Worm (Caenorhabditis elegans) whole organism, early embryonic: ENCODE data around the gene cnnm-3.

Source experiments
- B0310.2 ChIP-seq: sonication (generic microtip); optimal IDR thresholded peaks from 2 replicates; lab custom pipeline; 2016; ENCODE audit warnings: mild to moderate bottlenecking, missing genetic modification characterization, missing compliant biosample characterization
- F13C5.2 ChIP-seq: sonication (generic microtip); optimal IDR thresholded peaks from 2 replicates; lab custom pipeline; 2017; ENCODE audit warnings: mild to moderate bottlenecking, missing genetic modification characterization, inconsistent platforms, missing compliant biosample characterization
- aly-1 ChIP-seq: sonication (generic microtip); optimal IDR thresholded peaks from 2 replicates; lab custom pipeline; 2016; ENCODE audit warnings: missing genetic modification characterization, missing compliant biosample characterization
- ama-1 ChIP-seq: fragments of 150-350 bp; optimal IDR thresholded peaks from 2 replicates; lab custom pipeline; 2014
- ceh-13 ChIP-seq: fragments of 200-800 bp; sonication (Bioruptor generic); optimal IDR thresholded peaks from 2 replicates; lab custom pipeline; 2018; ENCODE audit warnings: mild to moderate bottlenecking, missing genetic modification characterization, missing compliant biosample characterization
- ceh-36 ChIP-seq: sonication (generic microtip); optimal IDR thresholded peaks from 2 replicates; lab custom pipeline; 2016; ENCODE audit warnings: missing genetic modification characterization, inconsistent platforms, missing compliant biosample characterization
- ets-7 ChIP-seq: sonication (generic microtip); optimal IDR thresholded peaks from 2 replicates; lab custom pipeline; 2016; ENCODE audit warnings: missing genotype, missing genetic modification characterization, missing compliant biosample characterization
- flt-1 ChIP-seq: fragments of 200-800 bp; sonication (Bioruptor generic); IDR thresholded peaks from 2 replicates; pipeline ENCODE4 v1.3.6; 2022; ENCODE audit warnings: missing genetic modification characterization, missing compliant biosample characterization
- hmbx-1 ChIP-seq: sonication (generic microtip); optimal IDR thresholded peaks from 2 replicates; lab custom pipeline; 2016; ENCODE audit warnings: mild to moderate bottlenecking, missing genetic modification characterization, missing compliant biosample characterization
- hmg-4 ChIP-seq: fragments of 200-800 bp; sonication (Bioruptor generic); optimal IDR thresholded peaks from 2 replicates; lab custom pipeline; 2018; ENCODE audit warnings: mild to moderate bottlenecking, missing genetic modification characterization, missing compliant biosample characterization
- hnd-1 ChIP-seq: sonication (generic microtip); optimal IDR thresholded peaks from 2 replicates; lab custom pipeline; 2016; ENCODE audit warnings: missing genetic modification characterization, missing compliant biosample characterization
- pes-1 ChIP-seq: fragments of 200-800 bp; sonication (Bioruptor generic); IDR thresholded peaks from 2 replicates; pipeline ENCODE4 v1.3.6; 2022; ENCODE audit warnings: missing genetic modification reagents, missing genetic modification characterization, missing compliant biosample characterization
- scrt-1 ChIP-seq: fragments of 200-800 bp; sonication (Bioruptor generic); IDR thresholded peaks from 2 replicates; pipeline ENCODE4 v1.3.6; 2022; ENCODE audit warnings: missing genetic modification characterization, missing compliant biosample characterization
- sea-1 ChIP-seq: fragments of 200-800 bp; sonication (Bioruptor generic); conservative IDR thresholded peaks from 2 replicates; pipeline ENCODE4 v1.3.6; 2022; ENCODE audit warnings: missing genetic modification characterization, missing compliant biosample characterization
- tbx-11 ChIP-seq: fragments of 200-800 bp; sonication (Bioruptor generic); IDR thresholded peaks from 2 replicates; pipeline ENCODE4 v1.3.6; 2022; ENCODE audit warnings: missing genetic modification characterization, missing compliant biosample characterization
- tbx-37 ChIP-seq: fragments of 200-800 bp; sonication (Bioruptor generic); conservative IDR thresholded peaks from 2 replicates; pipeline ENCODE4 v1.3.6; 2022; ENCODE audit warnings: missing genetic modification reagents, missing genetic modification characterization, missing compliant biosample characterization
- tra-4 ChIP-seq: sonication (generic microtip); optimal IDR thresholded peaks from 2 replicates; lab custom pipeline; 2017; ENCODE audit warnings: missing genetic modification characterization, missing compliant biosample characterization

The cnnm-3 gene

DNA sequence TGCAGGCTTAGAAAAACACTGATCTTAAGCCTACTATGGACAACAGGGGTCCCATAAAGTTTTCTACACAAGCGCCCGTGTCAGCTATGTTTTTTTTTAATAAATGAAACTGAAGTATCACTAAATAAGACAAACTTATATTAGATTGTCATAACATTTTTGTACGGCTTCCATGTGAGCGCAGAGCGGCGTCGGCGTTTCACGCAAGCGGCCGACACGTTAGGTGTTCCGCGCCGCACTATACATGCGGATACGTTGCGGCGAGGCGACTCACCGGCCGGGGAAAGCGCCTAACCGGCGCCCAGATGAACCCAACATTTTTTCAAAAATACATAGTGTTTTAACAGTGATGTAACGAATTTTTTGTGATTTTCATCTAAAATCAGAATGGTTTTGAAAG lies 12.0 kb upstream of the cnnm-3 start:
- TF ChIP-seq F13C5.2 (tag; lab: Kevin White, UChicago) (no peak), tra-4 (tag; lab: Kevin White, UChicago) (no peak), scrt-1 (GFP tag; lab: Robert Waterston, UW) (no peak), ceh-36 (no peak), pes-1 (GFP tag; lab: Robert Waterston, UW) (no peak), sea-1 (GFP tag; lab: Robert Waterston, UW) (no peak), ceh-13 (no peak), tbx-11 (no peak), B0310.2 (no peak), ets-7 (tag; lab: Kevin White, UChicago) (no peak), flt-1 (GFP tag; lab: Robert Waterston, UW) (no peak), ama-1 (lab: Kevin White, UChicago) (no peak), hmg-4 (GFP tag; lab: Kevin White, UChicago) (no peak), tbx-37 (GFP tag; lab: Robert Waterston, UW) (no peak), hmbx-1 (no peak), hnd-1 (tag; lab: Kevin White, UChicago) (no peak), aly-1 (tag; lab: Kevin White, UChicago) (no peak)

DNA sequence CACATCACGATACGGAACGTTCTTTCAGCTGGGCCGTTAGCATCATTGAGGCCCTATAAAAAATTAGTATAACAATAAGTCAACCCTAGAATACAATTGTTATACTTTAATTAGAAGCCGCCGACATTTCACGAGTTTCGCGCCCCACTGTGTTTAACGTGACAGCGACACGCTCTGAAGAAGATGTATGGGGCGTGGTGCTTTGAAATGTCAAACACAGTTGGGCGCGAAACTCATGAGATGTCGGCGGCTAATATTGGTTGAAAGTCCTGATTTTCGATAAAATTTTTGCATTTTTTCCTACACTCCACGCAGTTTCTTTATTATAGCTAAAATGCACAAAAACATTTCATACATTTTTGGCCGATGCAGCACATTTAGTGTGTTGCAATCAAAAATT lies 10.5 kb upstream of the cnnm-3 start:
- no peak for TF ChIP-seq flt-1 (GFP tag; lab: Robert Waterston, UW)
- no peak for TF ChIP-seq aly-1 (tag; lab: Kevin White, UChicago)

DNA sequence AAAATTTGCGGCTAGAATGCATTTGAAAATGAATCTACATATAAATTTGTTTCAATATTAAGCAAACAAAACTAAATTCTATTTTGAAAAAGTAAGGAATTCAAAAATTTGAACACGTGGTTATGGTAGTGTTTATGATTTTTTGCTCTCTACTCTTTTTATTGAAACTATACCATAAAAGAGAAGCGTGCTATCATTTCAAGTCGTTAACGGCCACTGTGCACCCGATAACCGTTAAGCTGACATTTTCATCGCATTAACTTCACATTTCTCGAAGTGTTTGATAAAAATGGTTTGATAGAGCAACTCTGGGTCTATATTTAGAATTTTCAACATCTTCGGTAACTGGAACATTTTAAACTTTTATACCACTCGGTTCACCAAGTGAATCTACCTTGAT lies 9.2 kb upstream of the cnnm-3 start, which contains the start of gene twk-26:
Gene twk-26, minus strand, starts transcription at position 23 of the 400 bp plus-strand sequence.
- TF ChIP-seq ama-1 (lab: Kevin White, UChicago) (no peak), hnd-1 (tag; lab: Kevin White, UChicago) (no peak), scrt-1 (GFP tag; lab: Robert Waterston, UW) (no peak), B0310.2 (no peak), tbx-11 (no peak), tbx-37 (GFP tag; lab: Robert Waterston, UW) (no peak), aly-1 (tag; lab: Kevin White, UChicago) (no peak), ceh-36 (no peak), hmbx-1 (no peak), tra-4 (tag; lab: Kevin White, UChicago) (no peak)

DNA sequence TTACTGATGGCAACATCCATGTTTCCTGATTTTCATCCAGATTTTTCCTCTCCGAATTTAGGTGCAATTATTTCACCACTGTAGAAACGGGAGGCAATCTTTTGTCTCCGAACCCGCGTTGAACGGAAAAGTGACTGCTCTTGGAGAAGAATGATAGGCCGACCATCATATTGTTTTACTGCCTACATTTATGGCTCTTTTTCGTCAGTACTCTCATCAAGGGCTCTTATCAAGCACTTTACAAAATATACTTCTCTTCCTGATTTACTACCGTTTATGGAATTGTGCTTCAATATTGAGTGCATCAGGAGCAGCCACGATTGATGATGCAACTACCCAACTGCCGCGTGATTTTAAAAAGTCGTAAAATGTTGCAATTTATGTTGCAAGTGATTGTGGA lies 8.7 kb upstream of the cnnm-3 start:
- TF ChIP-seq B0310.2 (no peak), ama-1 (lab: Kevin White, UChicago) (no peak), F13C5.2 (tag; lab: Kevin White, UChicago) (no peak), hnd-1 (tag; lab: Kevin White, UChicago) (no peak), tra-4 (tag; lab: Kevin White, UChicago) (no peak), ets-7 (tag; lab: Kevin White, UChicago) (no peak), sea-1 (GFP tag; lab: Robert Waterston, UW) (no peak), scrt-1 (GFP tag; lab: Robert Waterston, UW) (no peak), tbx-37 (GFP tag; lab: Robert Waterston, UW) (no peak), tbx-11 (no peak), aly-1 (tag; lab: Kevin White, UChicago) (no peak), ceh-13 (no peak), hmbx-1 (no peak)

DNA sequence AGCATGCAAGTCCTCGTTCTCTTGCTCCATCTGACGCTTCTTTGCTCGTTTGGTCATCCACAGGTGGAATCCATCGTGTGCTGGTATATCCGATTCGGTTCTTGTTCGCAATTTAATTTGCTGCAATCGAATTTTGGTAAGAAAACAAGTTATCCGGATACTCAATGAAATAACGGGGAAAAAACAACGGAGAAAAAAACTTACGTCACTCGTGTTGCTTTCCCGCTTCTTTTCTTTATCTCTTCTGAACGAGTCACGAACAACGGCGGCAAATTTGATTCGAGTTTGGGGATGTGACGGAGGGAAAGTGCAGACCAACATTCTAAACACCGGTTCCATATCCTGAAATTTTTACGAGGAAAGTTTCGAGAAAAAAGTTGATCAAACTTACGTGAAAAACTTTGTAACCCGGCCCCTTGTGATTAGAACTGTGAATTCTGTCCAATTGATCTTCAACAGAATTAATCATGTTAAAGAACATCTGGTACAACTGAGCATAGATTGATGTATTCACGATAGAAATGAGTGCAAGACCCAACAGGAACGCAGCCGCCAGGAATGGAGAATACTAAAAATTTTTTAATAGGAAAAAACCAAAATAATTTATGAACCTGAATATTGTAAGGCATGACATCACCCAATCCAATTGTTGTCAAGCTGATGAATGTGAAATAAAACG lies 5.8 kb upstream of the cnnm-3 start:
- TF ChIP-seq hmbx-1: no peak
- no peak for TF ChIP-seq B0310.2
- TF ChIP-seq pes-1 (GFP tag; lab: Robert Waterston, UW): no peak
- TF ChIP-seq ets-7 (tag; lab: Kevin White, UChicago): no peak
- TF ChIP-seq flt-1 (GFP tag; lab: Robert Waterston, UW): no peak
- no peak for TF ChIP-seq aly-1 (tag; lab: Kevin White, UChicago)
- TF ChIP-seq tra-4 (tag; lab: Kevin White, UChicago): no peak
- no peak for TF ChIP-seq tbx-37 (GFP tag; lab: Robert Waterston, UW)
- TF ChIP-seq F13C5.2 (tag; lab: Kevin White, UChicago): no peak
- TF ChIP-seq tbx-11: no peak
- TF ChIP-seq sea-1 (GFP tag; lab: Robert Waterston, UW): no peak
- no peak for TF ChIP-seq ceh-36
- no peak for TF ChIP-seq ama-1 (lab: Kevin White, UChicago)
- TF ChIP-seq ceh-13: no peak
- TF ChIP-seq scrt-1 (GFP tag; lab: Robert Waterston, UW): no peak
- TF ChIP-seq hnd-1 (tag; lab: Kevin White, UChicago): no peak
- no peak for TF ChIP-seq hmg-4 (GFP tag; lab: Kevin White, UChicago)

DNA sequence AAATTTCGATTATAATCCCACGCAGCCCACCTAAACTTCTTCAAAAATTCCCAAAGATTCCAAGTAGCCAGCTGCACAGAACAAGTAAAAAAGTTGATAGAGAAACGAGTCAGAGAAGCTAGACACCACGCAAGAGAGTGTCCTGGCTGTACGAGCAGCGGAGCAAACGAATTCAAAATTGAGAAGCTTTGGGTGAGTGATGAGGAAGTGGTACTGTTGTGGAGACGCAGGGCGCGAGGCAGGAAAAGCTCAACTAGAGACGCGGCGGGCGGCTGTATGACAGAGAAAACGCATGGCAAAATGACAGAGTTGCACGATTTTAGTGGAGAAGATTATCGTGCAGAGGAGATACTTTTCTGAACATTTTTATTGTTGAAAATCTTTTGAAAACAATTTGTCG lies 3.6 kb upstream of the cnnm-3 start:
- TF ChIP-seq ama-1 (lab: Kevin White, UChicago) (no peak), F13C5.2 (tag; lab: Kevin White, UChicago) (no peak), tra-4 (tag; lab: Kevin White, UChicago) (no peak)

DNA sequence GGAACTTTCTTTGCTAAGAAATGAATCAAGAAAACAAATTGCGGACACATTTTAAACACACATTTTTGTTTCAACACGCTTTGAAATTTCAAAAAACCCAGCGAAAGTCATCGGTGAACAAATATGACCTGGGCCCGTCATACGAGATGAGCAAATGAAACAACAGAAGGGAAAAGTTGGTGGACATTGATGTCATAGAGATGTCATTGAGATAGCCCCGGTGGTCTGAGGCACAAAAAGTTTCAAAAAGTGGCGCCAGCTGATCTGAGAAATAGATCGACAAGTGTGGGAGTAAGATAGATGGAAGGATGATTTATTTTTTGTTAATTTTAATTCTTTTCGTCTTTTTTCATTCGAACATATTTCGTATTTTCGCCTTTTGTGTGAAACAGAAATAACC lies 3.0 kb upstream of the cnnm-3 start:
- TF ChIP-seq ceh-13: no peak

DNA sequence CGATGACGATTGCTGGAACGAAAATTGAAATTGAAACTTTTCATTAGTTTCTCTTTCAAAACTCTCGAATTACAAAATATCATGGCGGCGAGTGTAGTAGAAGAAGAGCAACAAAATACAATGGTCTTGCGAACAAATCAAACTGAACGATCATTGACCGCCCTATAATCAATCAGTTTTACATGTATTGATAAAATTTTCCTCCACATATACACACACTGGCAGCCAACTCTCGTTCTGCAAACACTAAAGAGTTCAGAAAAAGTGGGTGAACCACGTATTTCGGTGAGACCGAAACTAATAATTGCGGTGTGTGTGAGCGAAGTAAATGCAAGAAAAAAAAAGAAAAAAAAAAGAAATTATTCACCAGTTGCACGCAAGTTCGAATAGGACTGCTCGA lies 1.6 kb upstream of the cnnm-3 start:
- TF ChIP-seq hnd-1 (tag; lab: Kevin White, UChicago) (no peak), aly-1 (tag; lab: Kevin White, UChicago) (no peak)
